Fruit fly (Drosophila melanogaster): ENCODE data around the gene mei-218.

mei-218 gene

dm6 chrX:17181264-17182198, 38.7 kb upstream of the mei-218 start (continued):
- TF ChIP-seq lola (GFP tag; optimal IDR thresholded peaks at IDR 0.05) (no peak), HLH106 (tag; optimal IDR thresholded peaks at IDR 0.05) (peak; percentile 45), sv (GFP tag; optimal IDR thresholded peaks at IDR 0.05) (no peak)

- TF ChIP-seq psq (GFP tag; optimal IDR thresholded peaks at IDR 0.05) = no peak
- TF ChIP-seq Mio (GFP tag; optimal IDR thresholded peaks at IDR 0.05) = no peak
- TF ChIP-seq Hr78 (GFP tag; optimal IDR thresholded peaks at IDR 0.05) = no peak
- TF ChIP-seq h (GFP tag; optimal IDR thresholded peaks at IDR 0.05) = no peak
- TF ChIP-seq Abd-B (GFP tag; optimal IDR thresholded peaks at IDR 0.05) = no peak
- TF ChIP-seq lola (GFP tag; optimal IDR thresholded peaks at IDR 0.05) = no peak
- TF ChIP-seq br (GFP tag; optimal IDR thresholded peaks at IDR 0.05) = no peak
- TF ChIP-seq CrebA (GFP tag; optimal IDR thresholded peaks at IDR 0.05; ENCODE audit: borderline replicate concordance) = no peak
Observed at dm6 chrX:17180523-17180922, 37.7 kb upstream of the mei-218 start.

dm6 chrX:17178484-17178921, 35.7 kb upstream of the mei-218 start:
- TF ChIP-seq rgr (GFP tag; optimal IDR thresholded peaks at IDR 0.05) (peak; percentile 3), fru (GFP tag; optimal IDR thresholded peaks at IDR 0.05) (peak; percentile 99), Dfd (GFP tag; optimal IDR thresholded peaks at IDR 0.05) (peak; percentile 94), brk (GFP tag; optimal IDR thresholded peaks at IDR 0.05) (no peak), sage (GFP tag; optimal IDR thresholded peaks at IDR 0.05) (peak; percentile 97), dl (GFP tag; optimal IDR thresholded peaks at IDR 0.05; ENCODE audit: insufficient read depth in 1 of 2, partially characterized antibody in 2 of 2) (peak in 1 of 2 experiments; percentile 45), Rel (GFP tag; optimal IDR thresholded peaks at IDR 0.05) (peak; percentile 97), Rel (tag; optimal IDR thresholded peaks at IDR 0.05) (peak; percentile 87), dsf (GFP tag; optimal IDR thresholded peaks at IDR 0.05; ENCODE audit: borderline replicate concordance) (no peak), pan (optimal IDR thresholded peaks at IDR 0.05) (no peak), GATAd (GFP tag; optimal IDR thresholded peaks at IDR 0.05) (no peak), sv (GFP tag; optimal IDR thresholded peaks at IDR 0.05) (peak; percentile 94), jim (GFP tag; optimal IDR thresholded peaks at IDR 0.05) (no peak), foxo (GFP tag; optimal IDR thresholded peaks at IDR 0.05) (peak; percentile 88 to 99), dmrt93B (GFP tag; optimal IDR thresholded peaks at IDR 0.05) (peak; percentile 97), Hnf4 (GFP tag; optimal IDR thresholded peaks at IDR 0.05) (peak; percentile 24), usp (GFP tag; optimal IDR thresholded peaks at IDR 0.05) (no peak), N (GFP tag; optimal IDR thresholded peaks at IDR 0.05) (no peak), HLH106 (tag; optimal IDR thresholded peaks at IDR 0.05) (peak; percentile 99), Hr83 (GFP tag; optimal IDR thresholded peaks at IDR 0.05; ENCODE audit: poor library complexity, severe bottlenecking) (peak; percentile 41), Sp1 (GFP tag; optimal IDR thresholded peaks at IDR 0.05) (no peak), psq (GFP tag; optimal IDR thresholded peaks at IDR 0.05) (no peak), woc (GFP tag; optimal IDR thresholded peaks at IDR 0.05) (peak; percentile 99), lola (GFP tag; optimal IDR thresholded peaks at IDR 0.05) (no peak), CG32264 (GFP tag; optimal IDR thresholded peaks at IDR 0.05) (peak; percentile 97), Abd-B (GFP tag; optimal IDR thresholded peaks at IDR 0.05) (no peak), Myc (optimal IDR thresholded peaks at IDR 0.05) (no peak), br (GFP tag; optimal IDR thresholded peaks at IDR 0.05) (no peak), CG9705 (GFP tag; optimal IDR thresholded peaks at IDR 0.05) (peak; percentile 92), ey (GFP tag; optimal IDR thresholded peaks at IDR 0.05) (peak; percentile 82), Vsx2 (GFP tag; optimal IDR thresholded peaks at IDR 0.05; ENCODE audit: partially characterized antibody) (no peak), h (GFP tag; optimal IDR thresholded peaks at IDR 0.05) (peak; percentile 99), Jra (GFP tag; optimal IDR thresholded peaks at IDR 0.05) (no peak), OdsH (GFP tag; optimal IDR thresholded peaks at IDR 0.05) (no peak), CrebA (GFP tag; optimal IDR thresholded peaks at IDR 0.05; ENCODE audit: borderline replicate concordance) (peak; percentile 92), Dif (GFP tag; optimal IDR thresholded peaks at IDR 0.05; ENCODE audit: partially characterized antibody) (no peak), tai (GFP tag; optimal IDR thresholded peaks at IDR 0.05) (no peak), Mio (GFP tag; optimal IDR thresholded peaks at IDR 0.05) (no peak), Hr78 (GFP tag; optimal IDR thresholded peaks at IDR 0.05) (no peak)
